Worm (Caenorhabditis elegans) whole organism, L4 larva: ENCODE measurements around the gene atf-7.

Experiments
- F49E8.2 ChIP-seq: sonication (generic microtip); optimal IDR thresholded peaks from 2 replicates; lab custom pipeline; 2016; ENCODE audit warnings: missing compliant biosample characterization, mild to moderate bottlenecking, missing genetic modification characterization, borderline replicate concordance
- T20F7.1 ChIP-seq: fragments of 200-800 bp; sonication (Bioruptor generic); optimal IDR thresholded peaks from 2 replicates; lab custom pipeline; 2018; ENCODE audit warnings: mild to moderate bottlenecking, missing genetic modification characterization, missing compliant biosample characterization
- ceh-20 ChIP-seq: fragments of 200-800 bp; sonication (Bioruptor generic); IDR thresholded peaks from 2 replicates; pipeline ENCODE4 v1.3.6; 2022; ENCODE audit warnings: missing genetic modification reagents, missing genetic modification characterization, missing compliant biosample characterization
- cey-2 ChIP-seq: sonication (generic microtip); optimal IDR thresholded peaks from 3 replicates; lab custom pipeline; 2017; ENCODE audit warnings: missing genetic modification characterization, mild to moderate bottlenecking, missing compliant biosample characterization, antibody characterized with exemption, borderline replicate concordance; ENCODE audit not compliant: insufficient read depth
- daf-12 ChIP-seq: fragments of 150-350 bp; optimal IDR thresholded peaks from 2 replicates; lab custom pipeline; 2014; ENCODE audit warnings: missing biosample characterization, missing genetic modification reagents, missing genetic modification characterization
- daf-16 ChIP-seq, 3 experiments: sonication (generic microtip); optimal IDR thresholded peaks; 2 replicates each; lab custom pipeline; 2016 to 2017; ENCODE audit warnings: missing genetic modification characterization in 3 of 3, missing genetic modification reagents in 3 of 3, mild to moderate bottlenecking in 2 of 3, missing compliant biosample characterization in 2 of 3, missing biosample characterization in 1 of 3, moderate library complexity in 1 of 3
- dmd-6 ChIP-seq: fragments of 200-800 bp; sonication (Bioruptor generic); IDR thresholded peaks from 2 replicates; pipeline ENCODE4 v1.3.6; 2022; ENCODE audit warnings: missing genetic modification reagents, missing genetic modification characterization, missing compliant biosample characterization
- dmd-9 ChIP-seq: fragments of 200-800 bp; sonication (Bioruptor generic); IDR thresholded peaks from 2 replicates; pipeline ENCODE4 v1.3.6; 2022; ENCODE audit warnings: missing genetic modification reagents, missing genetic modification characterization, missing compliant biosample characterization
- dve-1 ChIP-seq: sonication (generic microtip); optimal IDR thresholded peaks from 2 replicates; lab custom pipeline; 2017; ENCODE audit warnings: antibody characterized with exemption, mild to moderate bottlenecking, missing genetic modification characterization, missing compliant biosample characterization; ENCODE audit not compliant: insufficient read depth
- egl-27 ChIP-seq: sonication (generic microtip); optimal IDR thresholded peaks from 3 replicates; lab custom pipeline; 2017; ENCODE audit warnings: missing biosample characterization, missing genetic modification reagents, missing genetic modification characterization
- hif-1 ChIP-seq, 2 experiments: sonication (generic microtip); optimal IDR thresholded peaks; 2 replicates each; lab custom pipeline; 2016 to 2017; ENCODE audit warnings: missing compliant biosample characterization in 2 of 2, missing genetic modification characterization in 2 of 2, missing genetic modification reagents in 2 of 2, missing genotype in 2 of 2, mild to moderate bottlenecking in 1 of 2
- hlh-11 ChIP-seq: fragments of 200-800 bp; sonication (Bioruptor generic); optimal IDR thresholded peaks from 2 replicates; lab custom pipeline; 2018; ENCODE audit warnings: mild to moderate bottlenecking, missing genetic modification characterization, missing compliant biosample characterization
- hlh-30 ChIP-seq: sonication (generic microtip); optimal IDR thresholded peaks from 2 replicates; lab custom pipeline; 2017; ENCODE audit warnings: antibody characterized with exemption, mild to moderate bottlenecking, missing genetic modification characterization, missing compliant biosample characterization; ENCODE audit not compliant: insufficient read depth
- lin-15B ChIP-seq: fragments of 150-350 bp; sonication (generic microtip); optimal IDR thresholded peaks from 3 replicates; lab custom pipeline; 2014; ENCODE audit warnings: missing biosample characterization, missing genetic modification characterization
- lsy-2 ChIP-seq, 2 experiments: fragments of 150-350 bp in 1 of 2; sonication (generic microtip) in 1 of 2; optimal IDR thresholded peaks; 2 replicates each; lab custom pipeline; 2014 to 2017; ENCODE audit warnings: missing biosample characterization in 2 of 2, missing genetic modification characterization in 2 of 2
- mdl-1 ChIP-seq, 2 experiments: fragments of 150-350 bp in 1 of 2; sonication (generic microtip) in 1 of 2; optimal IDR thresholded peaks; 2 replicates each; lab custom pipeline; 2014 to 2017; ENCODE audit warnings: missing biosample characterization in 2 of 2, missing genetic modification characterization in 2 of 2
- mep-1 ChIP-seq: fragments of 150-350 bp; sonication (generic microtip); optimal IDR thresholded peaks from 3 replicates; lab custom pipeline; 2014; ENCODE audit warnings: missing biosample characterization, missing genetic modification characterization
- mes-2 ChIP-seq: sonication (generic microtip); optimal IDR thresholded peaks from 2 replicates; lab custom pipeline; 2016; ENCODE audit warnings: missing genotype, mild to moderate bottlenecking, missing genetic modification characterization, missing compliant biosample characterization; ENCODE audit not compliant: poor library complexity, severe bottlenecking
- mxl-2 ChIP-seq: fragments of 200-800 bp; sonication (Bioruptor generic); conservative IDR thresholded peaks from 2 replicates; pipeline ENCODE4 v1.3.6; 2022; ENCODE audit warnings: missing genetic modification reagents, missing genetic modification characterization, missing compliant biosample characterization
- nhr-102 ChIP-seq: sonication (generic microtip); optimal IDR thresholded peaks from 2 replicates; lab custom pipeline; 2016; ENCODE audit warnings: mild to moderate bottlenecking, missing genetic modification characterization, moderate library complexity, missing compliant biosample characterization
- nhr-111 ChIP-seq: fragments of 200-800 bp; sonication (Bioruptor generic); optimal IDR thresholded peaks from 2 replicates; lab custom pipeline; 2018; ENCODE audit warnings: mild to moderate bottlenecking, missing genetic modification characterization, missing compliant biosample characterization
- nhr-28 ChIP-seq: fragments of 150-350 bp; optimal IDR thresholded peaks from 2 replicates; lab custom pipeline; 2014; ENCODE audit warnings: missing biosample characterization, missing genetic modification characterization
- nhr-48 ChIP-seq: sonication (generic microtip); optimal IDR thresholded peaks from 2 replicates; lab custom pipeline; 2016; ENCODE audit warnings: mild to moderate bottlenecking, missing genetic modification characterization, missing compliant biosample characterization
- nhr-77 ChIP-seq: fragments of 150-350 bp; optimal IDR thresholded peaks from 2 replicates; lab custom pipeline; 2014; ENCODE audit warnings: missing biosample characterization, missing genetic modification characterization
- pqm-1 ChIP-seq: sonication (generic microtip); optimal IDR thresholded peaks from 2 replicates; lab custom pipeline; 2017; ENCODE audit warnings: missing biosample characterization, missing genetic modification characterization
- sdz-12 ChIP-seq: fragments of 200-800 bp; sonication (Bioruptor generic); optimal IDR thresholded peaks from 2 replicates; lab custom pipeline; 2018; ENCODE audit warnings: mild to moderate bottlenecking, missing genetic modification characterization, missing compliant biosample characterization
- snpc-4 ChIP-seq: fragments of 150-350 bp; optimal IDR thresholded peaks from 2 replicates; lab custom pipeline; 2014; ENCODE audit warnings: missing biosample characterization, missing genetic modification characterization
- tra-1 ChIP-seq: fragments of 200-800 bp; sonication (Bioruptor generic); IDR thresholded peaks from 2 replicates; pipeline ENCODE4 v1.3.6; 2022; ENCODE audit warnings: missing genetic modification reagents, missing genetic modification characterization, missing compliant biosample characterization
- unc-39 ChIP-seq: sonication (generic microtip); optimal IDR thresholded peaks from 2 replicates; lab custom pipeline; 2017; ENCODE audit warnings: missing biosample characterization, missing genetic modification characterization
- vab-7 ChIP-seq: fragments of 200-800 bp; sonication (Bioruptor generic); IDR thresholded peaks from 2 replicates; pipeline ENCODE4 v1.3.6; 2022; ENCODE audit warnings: missing genetic modification reagents, missing genetic modification characterization, missing compliant biosample characterization
- zag-1 ChIP-seq: fragments of 150-350 bp; optimal IDR thresholded peaks from 2 replicates; lab custom pipeline; 2014; ENCODE audit warnings: missing biosample characterization, missing genetic modification characterization
- zip-2 ChIP-seq: fragments of 150-350 bp; optimal IDR thresholded peaks from 2 replicates; lab custom pipeline; 2014; ENCODE audit warnings: missing biosample characterization, missing genetic modification characterization
- ztf-7 ChIP-seq: fragments of 150-350 bp; optimal IDR thresholded peaks from 2 replicates; lab custom pipeline; 2014; ENCODE audit warnings: missing biosample characterization, missing genetic modification characterization

atf-7 gene

ce11 chrIII:4494541-4495010, 4.3 kb downstream of the atf-7 start (continued):
- TF ChIP-seq dmd-6 (GFP tag; lab: Robert Waterston, UW) (peak; percentile 82), lsy-2 (tag; optimal IDR thresholded peaks at IDR 0.05; lab: Kevin White, UChicago) (peak in 1 of 2 experiments; percentile 73), nhr-102 (peak; percentile 37), dmd-9 (no peak), vab-7 (GFP tag; lab: Robert Waterston, UW) (no peak), ztf-7 (tag; lab: Kevin White, UChicago) (no peak), tra-1 (GFP tag; lab: Robert Waterston, UW) (peak; percentile 47; the same call in 1 of the 2 replicates), daf-12 (no peak), snpc-4 (tag; lab: Kevin White, UChicago) (no peak), hlh-30 (tag; lab: Kevin White, UChicago) (peak; percentile 87), T20F7.1 (GFP tag; lab: Kevin White, UChicago) (peak; percentile 1), mes-2 (no peak), lin-15B (tag; lab: Kevin White, UChicago) (no peak), nhr-111 (GFP tag; lab: Kevin White, UChicago) (no peak), cey-2 (peak; percentile 78), dve-1 (tag; lab: Kevin White, UChicago) (peak; percentile 88), hif-1 (tag; optimal IDR thresholded peaks at IDR 0.05; lab: Kevin White, UChicago) (no peak), zip-2 (tag; lab: Kevin White, UChicago) (peak; percentile 22), ceh-20 (GFP tag; lab: Robert Waterston, UW) (no peak), mdl-1 (tag; optimal IDR thresholded peaks at IDR 0.05; lab: Kevin White, UChicago) (peak; percentile 3 to 78), egl-27 (tag; lab: Kevin White, UChicago) (no peak), F49E8.2 (tag; lab: Kevin White, UChicago) (no peak)

- peak; percentile 1 for TF ChIP-seq mep-1 (tag; lab: Kevin White, UChicago)
- no peak for TF ChIP-seq mxl-2 (GFP tag; lab: Robert Waterston, UW)
- peak; percentile 52 for TF ChIP-seq nhr-28 (tag; lab: Kevin White, UChicago)
- no peak for TF ChIP-seq unc-39 (tag; lab: Kevin White, UChicago)
- TF ChIP-seq pqm-1: peak; percentile 33
- no peak for TF ChIP-seq zag-1 (tag; lab: Kevin White, UChicago)
- TF ChIP-seq dmd-6 (GFP tag; lab: Robert Waterston, UW): peak; percentile 68
- no peak for TF ChIP-seq daf-16 (GFP tag; optimal IDR thresholded peaks at IDR 0.05; lab: Kevin White, UChicago)
- TF ChIP-seq daf-16 (tag; optimal IDR thresholded peaks at IDR 0.05; lab: Kevin White, UChicago): peak; percentile 39
- peak; percentile 4 for TF ChIP-seq nhr-48 (tag; lab: Kevin White, UChicago)
- TF ChIP-seq nhr-77 (tag; lab: Kevin White, UChicago): peak; percentile 41
- no peak for TF ChIP-seq sdz-12 (GFP tag; lab: Kevin White, UChicago)
- peak; percentile 37 for TF ChIP-seq dve-1 (tag; lab: Kevin White, UChicago)
- TF ChIP-seq hlh-30 (tag; lab: Kevin White, UChicago): peak; percentile 8
- TF ChIP-seq hlh-11 (tag; lab: Kevin White, UChicago): peak; percentile 50
Measured at ce11 chrIII:4493008-4493777, 5.7 kb downstream of the atf-7 start.
